Fruit fly (Drosophila melanogaster) whole organism, embryonic: ENCODE measurements around the gene CG14300.

Experiments used
- CG10543 ChIP-seq: fragments of 200-800 bp; sonication (Bioruptor generic); optimal IDR thresholded peaks from 3 replicates; lab custom pipeline; 2017; ENCODE audit warnings: missing biosample characterization, mild to moderate bottlenecking, missing genetic modification characterization, moderate library complexity
- CG12236 ChIP-seq: fragments of 200-800 bp; sonication (Bioruptor generic); optimal IDR thresholded peaks from 2 replicates; lab custom pipeline; 2016; ENCODE audit warnings: missing biosample characterization, missing genetic modification characterization
- CG12391 ChIP-seq: fragments of 200-800 bp; sonication (Bioruptor generic); optimal IDR thresholded peaks from 3 replicates; lab custom pipeline; 2018; ENCODE audit warnings: missing biosample characterization, mild to moderate bottlenecking, missing genetic modification characterization, moderate library complexity
- CG12659 ChIP-seq: fragments of 200-800 bp; sonication (Bioruptor generic); optimal IDR thresholded peaks from 3 replicates; lab custom pipeline; 2017; ENCODE audit warnings: mild to moderate bottlenecking, missing biosample characterization, missing genetic modification reagents, missing genetic modification characterization
- CG12769 ChIP-seq: fragments of 200-800 bp; sonication (Bioruptor generic); optimal IDR thresholded peaks from 2 replicates; lab custom pipeline; 2019; ENCODE audit warnings: missing biosample characterization, mild to moderate bottlenecking, missing genetic modification characterization, moderate library complexity
- CG13424 ChIP-seq: fragments of 200-800 bp; sonication (Bioruptor generic); optimal IDR thresholded peaks from 2 replicates; lab custom pipeline; 2019; ENCODE audit warnings: missing biosample characterization, mild to moderate bottlenecking, missing genetic modification characterization, moderate library complexity
- CG14014 ChIP-seq: fragments of 200-800 bp; sonication (Bioruptor generic); IDR thresholded peaks from 2 replicates; pipeline ENCODE4 v1.3.6; 2022; ENCODE audit warnings: missing biosample characterization, missing genetic modification characterization
- CG14710 ChIP-seq: fragments of 200-800 bp; sonication (Bioruptor generic); optimal IDR thresholded peaks from 3 replicates; lab custom pipeline; 2019; ENCODE audit warnings: missing biosample characterization, mild to moderate bottlenecking, missing genetic modification characterization, moderate library complexity
- CG15269 ChIP-seq: fragments of 200-800 bp; sonication (Bioruptor generic); optimal IDR thresholded peaks from 2 replicates; lab custom pipeline; 2018; ENCODE audit warnings: missing biosample characterization, mild to moderate bottlenecking, missing genetic modification characterization, moderate library complexity
- CG1603 ChIP-seq: fragments of 200-800 bp; sonication (Bioruptor generic); optimal IDR thresholded peaks from 2 replicates; lab custom pipeline; 2019; ENCODE audit warnings: missing biosample characterization, mild to moderate bottlenecking, missing genetic modification characterization, moderate library complexity
- CG16779 ChIP-seq: fragments of 200-800 bp; sonication (Bioruptor generic); IDR thresholded peaks from 2 replicates; pipeline ENCODE4 v1.3.6; 2022; ENCODE audit warnings: missing biosample characterization, missing genetic modification characterization
- CG3847 ChIP-seq: fragments of 200-800 bp; sonication (Bioruptor generic); IDR thresholded peaks from 2 replicates; pipeline ENCODE4 v1.3.6; 2022; ENCODE audit warnings: missing biosample characterization, missing genetic modification characterization
- CG4730 ChIP-seq: fragments of 200-800 bp; sonication (Bioruptor generic); IDR thresholded peaks from 2 replicates; pipeline ENCODE4 v1.3.6; 2022; ENCODE audit warnings: missing biosample characterization, missing genetic modification characterization
- CG5180 ChIP-seq: fragments of 200-800 bp; sonication (Bioruptor generic); optimal IDR thresholded peaks from 3 replicates; lab custom pipeline; 2017; ENCODE audit warnings: missing biosample characterization, missing genetic modification characterization, mild to moderate bottlenecking, moderate library complexity, missing genetic modification reagents
- CG8924 ChIP-seq: fragments of 200-800 bp; optimal IDR thresholded peaks from 3 replicates; lab custom pipeline; 2019; ENCODE audit warnings: missing biosample characterization, mild to moderate bottlenecking, missing genetic modification characterization, moderate library complexity
- CG9609 ChIP-seq: fragments of 200-800 bp; sonication (Bioruptor generic); optimal IDR thresholded peaks from 3 replicates; lab custom pipeline; 2016; ENCODE audit warnings: missing biosample characterization, missing genetic modification characterization
- Dip2 ChIP-seq: fragments of 200-800 bp; sonication (Bioruptor generic); IDR thresholded peaks from 2 replicates; pipeline ENCODE4 v1.3.6; 2022; ENCODE audit warnings: missing biosample characterization, missing genetic modification characterization
- Dp ChIP-seq: fragments of 200-800 bp; sonication (Bioruptor generic); optimal IDR thresholded peaks from 2 replicates; lab custom pipeline; 2018; ENCODE audit warnings: missing biosample characterization, mild to moderate bottlenecking, missing genetic modification characterization, moderate library complexity
- Drgx ChIP-seq: fragments of 200-800 bp; sonication (Bioruptor generic); IDR thresholded peaks from 2 replicates; pipeline ENCODE4 v1.3.6; 2022; ENCODE audit warnings: missing biosample characterization, missing genetic modification characterization
- Eip74EF ChIP-seq, 2 experiments: fragments of 200-800 bp in 1 of 2; fragments of >200 bp in 1 of 2; sonication (Bioruptor generic) in 1 of 2; optimal IDR thresholded peaks; 2 replicates each; lab custom pipeline; 2017 to 2019; ENCODE audit warnings: missing biosample characterization in 2 of 2, missing genetic modification characterization in 2 of 2, mild to moderate bottlenecking in 1 of 2, moderate library complexity in 1 of 2
- Ets97D ChIP-seq: fragments of 200-800 bp; sonication (Bioruptor generic); optimal IDR thresholded peaks from 3 replicates; lab custom pipeline; 2016; ENCODE audit warnings: missing biosample characterization, missing genetic modification characterization
- Fer3 ChIP-seq: fragments of 200-800 bp; sonication (Bioruptor generic); optimal IDR thresholded peaks from 2 replicates; lab custom pipeline; 2018; ENCODE audit warnings: missing biosample characterization, mild to moderate bottlenecking, missing genetic modification characterization, moderate library complexity
- HmgD ChIP-seq: fragments of 200-800 bp; sonication (Bioruptor generic); optimal IDR thresholded peaks from 3 replicates; lab custom pipeline; 2016; ENCODE audit warnings: missing biosample characterization, missing genetic modification characterization
- Hr51 ChIP-seq, 2 experiments: fragments of 200-800 bp; sonication (Bioruptor generic); optimal IDR thresholded peaks; 2 replicates in 1 of 2; 3 replicates in 1 of 2; lab custom pipeline; 2016 to 2018; ENCODE audit warnings: missing biosample characterization in 2 of 2, missing genetic modification characterization in 2 of 2, mild to moderate bottlenecking in 1 of 2, moderate library complexity in 1 of 2
- Lhr ChIP-seq: fragments of 200-800 bp; sonication (Bioruptor generic); optimal IDR thresholded peaks from 3 replicates; lab custom pipeline; 2017; ENCODE audit warnings: mild to moderate bottlenecking, missing biosample characterization, missing genetic modification reagents, missing genetic modification characterization
- Med ChIP-seq: fragments of 200-800 bp; sonication (Bioruptor generic); peaks from one replicate; lab custom pipeline; 2016; ENCODE audit warnings: missing biosample characterization, missing genetic modification characterization, mild to moderate bottlenecking, inconsistent platforms, moderate library complexity
- Meics ChIP-seq: fragments of 200-800 bp; sonication (Bioruptor generic); optimal IDR thresholded peaks from 2 replicates; lab custom pipeline; 2017; ENCODE audit warnings: missing biosample characterization, mild to moderate bottlenecking, missing genetic modification characterization
- Pdp1 ChIP-seq, 2 experiments: fragments of 200-800 bp; sonication (Bioruptor generic); optimal IDR thresholded peaks; 3 replicates each; lab custom pipeline; 2016; ENCODE audit warnings: missing biosample characterization in 2 of 2, missing genetic modification characterization in 2 of 2, mild to moderate bottlenecking in 1 of 2, moderate library complexity in 1 of 2
- Ptx1 ChIP-seq: fragments of 200-800 bp; sonication (Bioruptor generic); IDR thresholded peaks from 2 replicates; pipeline ENCODE4 v1.3.6; 2022; ENCODE audit warnings: missing biosample characterization, missing genetic modification characterization
- Rfx ChIP-seq: fragments of 200-800 bp; sonication (Bioruptor generic); IDR thresholded peaks from 2 replicates; pipeline ENCODE4 v1.3.6; 2022; ENCODE audit warnings: missing biosample characterization, missing genetic modification characterization
- Xrp1 ChIP-seq: fragments of 200-800 bp; sonication (Bioruptor generic); IDR thresholded peaks from 2 replicates; pipeline ENCODE4 v1.3.6; 2022; ENCODE audit warnings: missing biosample characterization, missing genetic modification characterization
- bsh ChIP-seq, 2 experiments: fragments of 200-800 bp; sonication (Bioruptor generic); optimal IDR thresholded peaks; 2 replicates each; lab custom pipeline; 2017 to 2018; ENCODE audit warnings: mild to moderate bottlenecking in 2 of 2, missing biosample characterization in 2 of 2, missing genetic modification characterization in 2 of 2, moderate library complexity in 1 of 2
- fd3F ChIP-seq: fragments of 200-800 bp; sonication (Bioruptor generic); optimal IDR thresholded peaks from 2 replicates; lab custom pipeline; 2018; ENCODE audit warnings: missing biosample characterization, mild to moderate bottlenecking, missing genetic modification characterization, moderate library complexity
- fd96Cb ChIP-seq: fragments of 200-800 bp; sonication (Bioruptor generic); optimal IDR thresholded peaks from 2 replicates; lab custom pipeline; 2018; ENCODE audit warnings: missing biosample characterization, mild to moderate bottlenecking, missing genetic modification characterization, moderate library complexity
- gem ChIP-seq: fragments of 200-800 bp; sonication (Bioruptor generic); optimal IDR thresholded peaks from 2 replicates; lab custom pipeline; 2019; ENCODE audit warnings: missing biosample characterization, mild to moderate bottlenecking, missing genetic modification characterization, moderate library complexity
- grau ChIP-seq: fragments of 200-800 bp; optimal IDR thresholded peaks from 3 replicates; lab custom pipeline; 2019; ENCODE audit warnings: missing biosample characterization, mild to moderate bottlenecking, missing genetic modification characterization, moderate library complexity
- lmd ChIP-seq: fragments of 200-800 bp; sonication (Bioruptor generic); IDR thresholded peaks from 2 replicates; pipeline ENCODE4 v1.3.6; 2022; ENCODE audit warnings: missing biosample characterization, missing genetic modification characterization
- nmo ChIP-seq: fragments of 200-800 bp; sonication (Bioruptor generic); optimal IDR thresholded peaks from 2 replicates; lab custom pipeline; 2018; ENCODE audit warnings: missing biosample characterization, mild to moderate bottlenecking, missing genetic modification characterization, moderate library complexity
- nom ChIP-seq: fragments of 200-800 bp; sonication (Bioruptor generic); optimal IDR thresholded peaks from 2 replicates; lab custom pipeline; 2017; ENCODE audit warnings: missing biosample characterization, missing genetic modification characterization, mild to moderate bottlenecking, moderate library complexity, missing genetic modification reagents
- p53 ChIP-seq: fragments of 200-800 bp; sonication (Bioruptor generic); optimal IDR thresholded peaks from 2 replicates; lab custom pipeline; 2016; ENCODE audit warnings: missing biosample characterization, missing genetic modification characterization
- phol ChIP-seq: fragments of 200-800 bp; sonication (Bioruptor generic); optimal IDR thresholded peaks from 3 replicates; lab custom pipeline; 2018; ENCODE audit warnings: missing biosample characterization, mild to moderate bottlenecking, missing genetic modification characterization, moderate library complexity
- pzg ChIP-seq: fragments of 200-800 bp; sonication (Bioruptor generic); optimal IDR thresholded peaks from 3 replicates; lab custom pipeline; 2018; ENCODE audit warnings: missing biosample characterization, mild to moderate bottlenecking, missing genetic modification characterization, moderate library complexity
- sens ChIP-seq: fragments of 200-800 bp; sonication (Bioruptor generic); peaks from one replicate; lab custom pipeline; 2016; ENCODE audit warnings: missing biosample characterization, missing genetic modification characterization
- sisA ChIP-seq: fragments of 200-800 bp; sonication (Bioruptor generic); IDR thresholded peaks from 2 replicates; pipeline ENCODE4 v1.3.6; 2022; ENCODE audit warnings: missing biosample characterization, missing genetic modification characterization
- sr ChIP-seq: fragments of 200-800 bp; sonication (Bioruptor generic); IDR thresholded peaks from 3 replicates; pipeline ENCODE4 v1.3.6; 2022; ENCODE audit warnings: missing biosample characterization, missing genetic modification characterization
- tgo ChIP-seq: fragments of 200-800 bp; sonication (Bioruptor generic); IDR thresholded peaks from 3 replicates; pipeline ENCODE4 v1.3.6; 2022; ENCODE audit warnings: missing biosample characterization, missing genetic modification characterization
- unpg ChIP-seq: fragments of 200-800 bp; sonication (Bioruptor generic); optimal IDR thresholded peaks from 3 replicates; lab custom pipeline; 2018; ENCODE audit warnings: missing biosample characterization, mild to moderate bottlenecking, missing genetic modification characterization, moderate library complexity
- z ChIP-seq: fragments of 200-800 bp; sonication (Bioruptor generic); IDR thresholded peaks from 3 replicates; pipeline ENCODE4 v1.3.6; 2022; ENCODE audit warnings: missing biosample characterization, missing genetic modification characterization

CG14300 gene

dm6 chr3R:18670441-18671111 lies 22.9 kb downstream of the CG14300 start (continued):
- no peak for TF ChIP-seq sr (GFP tag; lab: Robert Waterston, UW)
- TF ChIP-seq CG15269, result peak; percentile 50
- TF ChIP-seq CG16779 (GFP tag; lab: Robert Waterston, UW), result no peak
- TF ChIP-seq pzg, result no peak
- peak; percentile 67 for TF ChIP-seq CG12391
- TF ChIP-seq CG4730, result no peak
- TF ChIP-seq z (GFP tag; lab: Robert Waterston, UW), result peak; percentile 81
- no peak for TF ChIP-seq HmgD
- TF ChIP-seq Dp (GFP tag; lab: Kevin White, UChicago), result no peak
- no peak for TF ChIP-seq Lhr
- no peak for TF ChIP-seq CG12769 (tag; lab: Kevin White, UChicago)
- peak; percentile 61 for TF ChIP-seq CG8924 (tag; lab: Kevin White, UChicago)
- no peak for TF ChIP-seq Dip2 (GFP tag; lab: Robert Waterston, UW)
- TF ChIP-seq CG9609 (GFP tag; lab: Kevin White, UChicago), result no peak
- peak; percentile 12 for TF ChIP-seq CG14710 (tag; lab: Kevin White, UChicago)
- no peak for TF ChIP-seq nom (GFP tag; lab: Kevin White, UChicago)
- TF ChIP-seq gem (tag; lab: Kevin White, UChicago), result peak; percentile 84
- TF ChIP-seq fd3F (GFP tag; lab: Kevin White, UChicago), result no peak

- TF ChIP-seq sens, result peak; percentile 73
- TF ChIP-seq tgo (GFP tag; lab: Robert Waterston, UW), result peak; percentile 43; the same call in 2 of the 3 replicates
- peak; percentile 12; the same call in 1 of the 2 replicates for TF ChIP-seq Rfx
- TF ChIP-seq CG5180 (GFP tag; lab: Kevin White, UChicago), result no peak
- peak; percentile 48 for TF ChIP-seq CG10543 (GFP tag; lab: Kevin White, UChicago)
- peak; percentile 24 to 86 for TF ChIP-seq Pdp1 (GFP tag; optimal IDR thresholded peaks at IDR 0.05; lab: Kevin White, UChicago)
- TF ChIP-seq Fer3 (tag; lab: Kevin White, UChicago), result peak; percentile 18
- peak; percentile 34; the same call in 1 of the 2 replicates for TF ChIP-seq lmd
- peak in 1 of 2 experiments; percentile 13 for TF ChIP-seq Hr51 (GFP tag; optimal IDR thresholded peaks at IDR 0.05; lab: Kevin White, UChicago)
- no peak for TF ChIP-seq nmo (GFP tag; lab: Kevin White, UChicago)
- TF ChIP-seq Med (GFP tag; lab: Kevin White, UChicago), result peak; percentile 69
- TF ChIP-seq p53, result no peak
- peak; percentile 10 for TF ChIP-seq CG12659 (GFP tag; lab: Kevin White, UChicago)
- TF ChIP-seq fd96Cb, result peak; percentile 22
- TF ChIP-seq Meics (GFP tag; lab: Kevin White, UChicago), result peak; percentile 42
- TF ChIP-seq bsh (GFP tag; optimal IDR thresholded peaks at IDR 0.05; lab: Kevin White, UChicago), result peak; percentile 28 to 37
- peak; percentile 82 for TF ChIP-seq Drgx (GFP tag; lab: Robert Waterston, UW)
- TF ChIP-seq Xrp1, result peak; percentile 46; the same call in 1 of the 2 replicates
- TF ChIP-seq Eip74EF (GFP tag; optimal IDR thresholded peaks at IDR 0.05; lab: Kevin White, UChicago), result no peak
- peak; percentile 89 for TF ChIP-seq grau (tag; lab: Kevin White, UChicago)
- TF ChIP-seq phol (tag; lab: Kevin White, UChicago), result peak; percentile 17
- peak; percentile 39; the same call in 1 of the 2 replicates for TF ChIP-seq sisA (GFP tag; lab: Robert Waterston, UW)
- TF ChIP-seq Ets97D (GFP tag; lab: Kevin White, UChicago), result no peak
- TF ChIP-seq unpg (GFP tag; lab: Kevin White, UChicago), result peak; percentile 2
- peak; percentile 43 for TF ChIP-seq Ptx1 (GFP tag; lab: Robert Waterston, UW)
- TF ChIP-seq CG1603 (tag; lab: Kevin White, UChicago), result peak; percentile 32
- no peak for TF ChIP-seq CG12236
- peak; percentile 26; the same call in 1 of the 2 replicates for TF ChIP-seq CG14014 (GFP tag; lab: Robert Waterston, UW)
- peak; percentile 48 for TF ChIP-seq CG13424 (tag; lab: Kevin White, UChicago)
- peak; percentile 20; the same call in 1 of the 2 replicates for TF ChIP-seq CG3847 (GFP tag; lab: Robert Waterston, UW)
These were observed 23.7 kb downstream of the CG14300 start for dm6 chr3R:18669812-18670211.
